Worm (Caenorhabditis elegans): ENCODE results near the gene nhr-156.

nhr-156 gene

DNA sequence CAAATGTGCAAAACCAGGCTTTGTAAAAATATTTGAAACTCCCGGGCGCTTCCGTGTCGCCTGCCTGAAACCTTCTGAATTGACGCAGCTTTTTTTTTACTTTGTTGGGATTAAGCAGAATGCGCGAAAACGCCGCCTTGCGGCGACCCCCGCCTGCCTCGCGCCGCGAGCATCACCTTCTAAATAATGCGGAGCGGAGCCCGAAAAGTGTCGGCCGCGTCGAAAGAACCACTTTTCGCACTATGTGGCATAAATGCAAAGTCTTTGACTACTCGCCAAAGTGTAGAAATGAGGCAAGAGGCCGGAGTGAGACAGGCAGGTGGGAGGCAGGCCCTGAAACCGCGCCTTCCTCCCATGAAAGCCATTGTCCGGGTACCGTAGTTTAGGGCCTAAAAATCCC, 7.2 kb downstream of the nhr-156 start:
- TF ChIP-seq sox-4 (tag; optimal IDR thresholded peaks at IDR 0.05) (no peak), npax-4 (tag; optimal IDR thresholded peaks at IDR 0.05) (no peak), ceh-34 (tag; optimal IDR thresholded peaks at IDR 0.05) (no peak), ceh-19 (GFP tag; optimal IDR thresholded peaks at IDR 0.05) (no peak), ahr-1 (tag; optimal IDR thresholded peaks at IDR 0.05) (no peak), ceh-24 (tag; optimal IDR thresholded peaks at IDR 0.05) (no peak), K02D7.2 (tag; optimal IDR thresholded peaks at IDR 0.05) (no peak), pros-1 (tag; optimal IDR thresholded peaks at IDR 0.05) (no peak), ref-2 (tag; optimal IDR thresholded peaks at IDR 0.05) (no peak), nhr-232 (tag; optimal IDR thresholded peaks at IDR 0.05) (no peak)

DNA sequence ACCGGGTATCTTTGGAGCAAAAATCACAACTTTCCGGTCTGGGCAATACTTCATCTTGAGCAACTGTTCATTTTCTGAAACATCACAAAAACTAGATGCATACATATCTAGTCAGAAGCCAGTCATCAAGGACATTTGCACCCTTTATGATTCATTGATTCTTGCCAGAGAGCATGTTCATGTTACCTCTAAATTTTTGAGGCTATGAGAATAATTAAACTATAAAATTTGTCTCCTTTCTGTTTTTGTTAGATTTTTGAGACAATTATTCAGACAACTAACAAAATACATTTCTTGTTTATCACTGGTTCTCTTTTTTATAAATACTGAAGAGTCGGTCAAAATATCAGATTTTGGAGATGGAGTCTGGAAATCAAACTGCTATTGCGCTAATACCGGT, 10.6 kb downstream of the nhr-156 start, which contains the start of gene srx-67:
Gene srx-67 (plus strand): TSS at position 301 of the 400 bp plus-strand sequence.
- TF ChIP-seq fkh-6 (tag; optimal IDR thresholded peaks at IDR 0.05): no peak
- no peak for TF ChIP-seq ztf-16 (tag; optimal IDR thresholded peaks at IDR 0.05)
- TF ChIP-seq ceh-6 (GFP tag; optimal IDR thresholded peaks at IDR 0.05): no peak
- TF ChIP-seq tbx-7 (tag; optimal IDR thresholded peaks at IDR 0.05): no peak
- no peak for TF ChIP-seq ceh-14 (tag; optimal IDR thresholded peaks at IDR 0.05)
- no peak for TF ChIP-seq ceh-34 (tag; optimal IDR thresholded peaks at IDR 0.05)
- TF ChIP-seq rnt-1 (tag; optimal IDR thresholded peaks at IDR 0.05): no peak
- no peak for TF ChIP-seq pax-1 (tag; optimal IDR thresholded peaks at IDR 0.05)
- TF ChIP-seq sox-4 (tag; optimal IDR thresholded peaks at IDR 0.05): no peak
- TF ChIP-seq T23F11.4 (GFP tag; optimal IDR thresholded peaks at IDR 0.05): no peak
- TF ChIP-seq tbx-2 (tag; optimal IDR thresholded peaks at IDR 0.05): no peak
- no peak for TF ChIP-seq gmeb-2 (tag; optimal IDR thresholded peaks at IDR 0.05)
- no peak for TF ChIP-seq ceh-18 (tag; optimal IDR thresholded peaks at IDR 0.05)

DNA sequence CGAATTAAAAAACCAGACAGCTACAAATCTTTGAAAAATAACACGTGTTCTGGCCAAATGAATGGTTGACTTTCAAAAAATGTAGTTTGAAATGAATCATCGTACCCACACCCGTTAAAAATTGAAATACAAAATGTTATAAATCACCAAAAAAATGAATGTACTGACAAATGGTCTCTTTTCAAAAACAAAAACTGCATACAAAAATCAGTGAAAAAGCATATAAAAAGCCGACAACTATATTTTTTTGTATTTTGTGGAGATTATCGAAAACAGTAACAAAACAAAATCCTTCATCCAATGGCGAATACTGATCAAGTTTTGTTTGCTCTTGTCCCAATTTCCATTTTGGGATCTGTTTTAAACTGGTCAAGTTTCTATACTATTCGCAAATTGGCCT, 13.4 kb downstream of the nhr-156 start, which contains the start of gene srx-66:
Gene srx-66 (plus strand): TSS at position 301 of the 400 bp plus-strand sequence.
- TF ChIP-seq dmd-4 (tag; optimal IDR thresholded peaks at IDR 0.05; ENCODE audit: borderline replicate concordance) (no peak), eyg-1 (tag; optimal IDR thresholded peaks at IDR 0.05) (no peak), gmeb-2 (tag; optimal IDR thresholded peaks at IDR 0.05) (no peak), nhr-11 (tag; optimal IDR thresholded peaks at IDR 0.05) (no peak), pax-1 (tag; optimal IDR thresholded peaks at IDR 0.05) (no peak), K09A11.1 (tag; optimal IDR thresholded peaks at IDR 0.05; ENCODE audit: insufficient read depth) (no peak), lim-6 (tag; optimal IDR thresholded peaks at IDR 0.05) (no peak), fax-1 (tag; optimal IDR thresholded peaks at IDR 0.05) (no peak), pqm-1 (tag; optimal IDR thresholded peaks at IDR 0.05) (no peak), ceh-9 (tag; optimal IDR thresholded peaks at IDR 0.05) (no peak), pat-9 (tag; optimal IDR thresholded peaks at IDR 0.05) (no peak), hlh-30 (tag; optimal IDR thresholded peaks at IDR 0.05; ENCODE audit: insufficient read depth) (no peak), nhr-232 (tag; optimal IDR thresholded peaks at IDR 0.05) (no peak), fkh-10 (GFP tag; optimal IDR thresholded peaks at IDR 0.05) (no peak), hlh-13 (GFP tag; optimal IDR thresholded peaks at IDR 0.05) (no peak), unc-55 (GFP tag; optimal IDR thresholded peaks at IDR 0.05) (no peak)

DNA sequence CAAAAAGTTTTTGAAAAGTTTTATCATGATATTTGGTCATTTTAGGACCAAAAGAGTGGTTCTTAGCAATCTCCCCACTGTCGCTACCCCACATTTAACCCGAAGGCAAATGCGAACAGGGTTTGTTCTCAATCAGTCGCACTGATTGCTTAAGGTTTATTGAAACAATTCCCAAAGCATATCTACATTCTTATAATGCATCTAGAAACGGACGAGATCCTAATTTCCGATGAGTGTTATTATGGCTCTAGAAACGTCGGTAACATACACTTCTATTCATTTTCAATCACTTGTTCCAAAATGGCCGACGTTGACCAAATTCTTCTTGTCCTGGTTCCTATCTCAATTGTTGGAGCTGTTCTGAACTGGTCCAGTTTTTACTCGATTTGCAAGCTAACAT, 15.7 kb downstream of the nhr-156 start, which contains the start of gene srx-65:
Gene srx-65 (plus strand): TSS at position 301 of the 400 bp plus-strand sequence.
- TF ChIP-seq sox-2 (GFP tag; IDR thresholded peaks at IDR 0.05) (no peak), ztf-16 (tag; optimal IDR thresholded peaks at IDR 0.05) (no peak), unc-3 (GFP tag; conservative IDR thresholded peaks at IDR 0.05) (no peak), unc-3 (tag; optimal IDR thresholded peaks at IDR 0.05) (no peak), hlh-6 (tag; optimal IDR thresholded peaks at IDR 0.05) (no peak), zip-5 (tag; optimal IDR thresholded peaks at IDR 0.05) (no peak), hlh-8 (tag; optimal IDR thresholded peaks at IDR 0.05) (no peak), ceh-30 (tag; optimal IDR thresholded peaks at IDR 0.05) (no peak), pag-3 (tag; optimal IDR thresholded peaks at IDR 0.05; ENCODE audit: borderline replicate concordance) (no peak), ceh-19 (GFP tag; optimal IDR thresholded peaks at IDR 0.05) (no peak), ttx-3 (tag; optimal IDR thresholded peaks at IDR 0.05) (no peak), dmd-4 (tag; optimal IDR thresholded peaks at IDR 0.05; ENCODE audit: borderline replicate concordance) (no peak), fax-1 (tag; optimal IDR thresholded peaks at IDR 0.05) (no peak), odd-2 (tag; optimal IDR thresholded peaks at IDR 0.05) (no peak), pat-9 (tag; optimal IDR thresholded peaks at IDR 0.05) (no peak), tbx-2 (tag; optimal IDR thresholded peaks at IDR 0.05) (no peak), ceh-24 (tag; optimal IDR thresholded peaks at IDR 0.05) (no peak), F13H6.1 (tag; optimal IDR thresholded peaks at IDR 0.05) (no peak), madf-2 (tag; optimal IDR thresholded peaks at IDR 0.05) (no peak), nhr-11 (tag; optimal IDR thresholded peaks at IDR 0.05) (no peak)

Measured in whole organism, late embryonic.